Worm (Caenorhabditis elegans) whole organism, young adult: ENCODE data around the gene gmpr-1.

Experiments used
- F33H1.4 ChIP-seq: fragments of 200-800 bp; sonication (Bioruptor generic); IDR thresholded peaks from 2 replicates; pipeline ENCODE4 v1.3.6; 2022; ENCODE audit warnings: missing genetic modification reagents, missing genetic modification characterization, missing compliant biosample characterization
- F39B2.1 ChIP-seq: fragments of 200-800 bp; sonication (Bioruptor generic); IDR thresholded peaks from 2 replicates; pipeline ENCODE4 v1.3.6; 2022; ENCODE audit warnings: missing genetic modification reagents, missing genetic modification characterization, missing compliant biosample characterization
- F49E8.2 ChIP-seq: sonication (generic microtip); optimal IDR thresholded peaks from 3 replicates; lab custom pipeline; 2017; ENCODE audit warnings: missing genetic modification characterization, mild to moderate bottlenecking, missing compliant biosample characterization, antibody characterized with exemption, moderate library complexity; ENCODE audit not compliant: insufficient read depth
- F57A8.1 ChIP-seq: fragments of 200-800 bp; sonication (Bioruptor generic); optimal IDR thresholded peaks from 2 replicates; lab custom pipeline; 2018; ENCODE audit warnings: mild to moderate bottlenecking, missing genetic modification characterization, moderate library complexity, missing compliant biosample characterization
- T07F8.4 ChIP-seq: sonication (generic microtip); optimal IDR thresholded peaks from 2 replicates; lab custom pipeline; 2016; ENCODE audit warnings: mild to moderate bottlenecking, missing genetic modification characterization, moderate library complexity, missing compliant biosample characterization
- aptf-2 ChIP-seq: fragments of 200-800 bp; sonication (Bioruptor generic); conservative IDR thresholded peaks from 2 replicates; pipeline ENCODE4 v1.3.6; 2022; ENCODE audit warnings: missing genetic modification reagents, missing genetic modification characterization, missing compliant biosample characterization
- atf-7 ChIP-seq: sonication (generic microtip); optimal IDR thresholded peaks from 2 replicates; lab custom pipeline; 2017; ENCODE audit warnings: mild to moderate bottlenecking, missing genetic modification characterization, missing compliant biosample characterization
- ceh-27 ChIP-seq: fragments of 200-800 bp; sonication (Bioruptor generic); optimal IDR thresholded peaks from 2 replicates; lab custom pipeline; 2018; ENCODE audit warnings: mild to moderate bottlenecking, missing genetic modification characterization, moderate library complexity, missing compliant biosample characterization
- ceh-91 ChIP-seq: fragments of 200-800 bp; sonication (Bioruptor generic); IDR thresholded peaks from 2 replicates; pipeline ENCODE4 v1.3.6; 2022; ENCODE audit warnings: missing genetic modification reagents, missing genetic modification characterization, missing compliant biosample characterization
- die-1 ChIP-seq: sonication (generic microtip); optimal IDR thresholded peaks from 2 replicates; lab custom pipeline; 2016; ENCODE audit warnings: missing genotype, mild to moderate bottlenecking, missing genetic modification characterization, missing compliant biosample characterization
- egl-18 ChIP-seq: fragments of 200-800 bp; sonication (Bioruptor generic); IDR thresholded peaks from 2 replicates; pipeline ENCODE4 v1.3.6; 2022; ENCODE audit warnings: missing genetic modification reagents, missing genetic modification characterization, missing compliant biosample characterization
- ekl-4 ChIP-seq: fragments of 200-800 bp; sonication (Bioruptor generic); IDR thresholded peaks from 2 replicates; pipeline ENCODE4 v1.3.6; 2022; ENCODE audit warnings: missing genetic modification reagents, missing genetic modification characterization, missing compliant biosample characterization
- gei-17 ChIP-seq: fragments of 200-800 bp; sonication (Bioruptor generic); optimal IDR thresholded peaks from 2 replicates; lab custom pipeline; 2018; ENCODE audit warnings: mild to moderate bottlenecking, missing genetic modification characterization, missing compliant biosample characterization
- him-1 ChIP-seq: sonication (generic microtip); optimal IDR thresholded peaks from 2 replicates; lab custom pipeline; 2016; ENCODE audit warnings: missing genotype, missing genetic modification reagents, missing genetic modification characterization, missing compliant biosample characterization
- hlh-12 ChIP-seq: sonication (generic microtip); optimal IDR thresholded peaks from 2 replicates; lab custom pipeline; 2016; ENCODE audit warnings: missing genetic modification characterization, missing compliant biosample characterization
- hlh-26 ChIP-seq: fragments of 200-800 bp; sonication (Bioruptor generic); conservative IDR thresholded peaks from 2 replicates; pipeline ENCODE4 v1.3.6; 2022; ENCODE audit warnings: missing genetic modification reagents, missing genetic modification characterization, missing compliant biosample characterization
- hmg-1.2 ChIP-seq: fragments of 200-800 bp; sonication (Bioruptor generic); IDR thresholded peaks from 2 replicates; pipeline ENCODE4 v1.3.6; 2022; ENCODE audit warnings: missing genetic modification reagents, missing genetic modification characterization, missing compliant biosample characterization
- hmg-20 ChIP-seq: fragments of 200-800 bp; sonication (Bioruptor generic); IDR thresholded peaks from 2 replicates; pipeline ENCODE4 v1.3.6; 2022; ENCODE audit warnings: missing genetic modification reagents, missing genetic modification characterization, missing compliant biosample characterization
- lsl-1 ChIP-seq: fragments of 200-800 bp; sonication (Bioruptor generic); optimal IDR thresholded peaks from 2 replicates; lab custom pipeline; 2018; ENCODE audit warnings: mild to moderate bottlenecking, missing genetic modification characterization, moderate library complexity, missing compliant biosample characterization
- mcd-1 ChIP-seq: fragments of 200-800 bp; sonication (Bioruptor generic); IDR thresholded peaks from 2 replicates; pipeline ENCODE4 v1.3.6; 2022; ENCODE audit warnings: missing genetic modification reagents, missing genetic modification characterization, missing compliant biosample characterization
- mes-4 ChIP-seq: sonication (generic microtip); optimal IDR thresholded peaks from 2 replicates; lab custom pipeline; 2016; ENCODE audit warnings: missing genotype, missing genetic modification characterization, missing compliant biosample characterization
- nfya-2 ChIP-seq: fragments of 200-800 bp; sonication (Bioruptor generic); IDR thresholded peaks from 2 replicates; pipeline ENCODE4 v1.3.6; 2022; ENCODE audit warnings: missing genetic modification reagents, missing genetic modification characterization, missing compliant biosample characterization
- nhr-179 ChIP-seq: sonication (generic microtip); optimal IDR thresholded peaks from 2 replicates; lab custom pipeline; 2016; ENCODE audit warnings: mild to moderate bottlenecking, missing genetic modification characterization, missing compliant biosample characterization
- repo-1 ChIP-seq: sonication (generic microtip); optimal IDR thresholded peaks from 2 replicates; lab custom pipeline; 2017; ENCODE audit warnings: mild to moderate bottlenecking, missing genetic modification characterization, missing compliant biosample characterization
- rpc-1 ChIP-seq, 2 experiments: fragments of 150-350 bp in 1 of 2; sonication (generic microtip) in 1 of 2; optimal IDR thresholded peaks; 2 replicates each; lab custom pipeline; 2014 to 2018; ENCODE audit warnings: missing biosample characterization in 1 of 2, missing genetic modification characterization in 1 of 2, missing genetic modification reagents in 1 of 2, missing genotype in 1 of 2
- sdz-38 ChIP-seq: sonication (generic microtip); optimal IDR thresholded peaks from 2 replicates; lab custom pipeline; 2016; ENCODE audit warnings: missing genotype, missing genetic modification characterization, missing compliant biosample characterization
- somi-1 ChIP-seq: fragments of 200-800 bp; sonication (Bioruptor generic); optimal IDR thresholded peaks from 2 replicates; lab custom pipeline; 2018; ENCODE audit warnings: mild to moderate bottlenecking, missing genetic modification characterization, missing compliant biosample characterization
- sptf-2 ChIP-seq: fragments of 200-800 bp; sonication (Bioruptor generic); optimal IDR thresholded peaks from 2 replicates; lab custom pipeline; 2018; ENCODE audit warnings: mild to moderate bottlenecking, missing genetic modification characterization, missing compliant biosample characterization
- unc-130 ChIP-seq: sonication (generic microtip); optimal IDR thresholded peaks from 2 replicates; lab custom pipeline; 2016; ENCODE audit warnings: missing genetic modification reagents, missing genetic modification characterization, missing compliant biosample characterization
- unc-62 ChIP-seq: fragments of 150-350 bp; optimal IDR thresholded peaks from 2 replicates; lab custom pipeline; 2014; ENCODE audit warnings: missing biosample characterization, missing genetic modification reagents, missing genetic modification characterization
- zfh-2 ChIP-seq: fragments of 200-800 bp; sonication (Bioruptor generic); conservative IDR thresholded peaks from 2 replicates; pipeline ENCODE4 v1.3.6; 2022; ENCODE audit warnings: missing genetic modification reagents, missing genetic modification characterization, missing compliant biosample characterization
- ztf-18 ChIP-seq: sonication (generic microtip); optimal IDR thresholded peaks from 2 replicates; lab custom pipeline; 2016; ENCODE audit warnings: missing genotype, mild to moderate bottlenecking, missing genetic modification characterization, missing compliant biosample characterization

Gene gmpr-1

ce11 chrV:4400118-4400517 is 28.9 kb upstream of the gmpr-1 start, which contains the start of gene F13A2.4 (continued):
- TF ChIP-seq sptf-2 (GFP tag; lab: Kevin White, UChicago), result no peak
- no peak for TF ChIP-seq ztf-18 (tag; lab: Kevin White, UChicago)

ce11 chrV:4398884-4399283 is 27.7 kb upstream of the gmpr-1 start:
- TF ChIP-seq F57A8.1 (GFP tag; lab: Kevin White, UChicago) (no peak), zfh-2 (GFP tag; lab: Robert Waterston, UW) (peak; percentile 65)
- TF ChIP-seq, all 124 proteins: peak for 1

ce11 chrV:4398127-4398526 is 26.9 kb upstream of the gmpr-1 start:
- TF ChIP-seq unc-130 (GFP tag; lab: Kevin White, UChicago), result no peak
- TF ChIP-seq F39B2.1 (GFP tag; lab: Robert Waterston, UW), result no peak
- no peak for TF ChIP-seq nfya-2 (GFP tag; lab: Robert Waterston, UW)
- TF ChIP-seq repo-1 (tag; lab: Kevin White, UChicago), result no peak
- TF ChIP-seq T07F8.4 (tag; lab: Kevin White, UChicago), result no peak
- no peak for TF ChIP-seq ceh-91
- no peak for TF ChIP-seq hlh-12 (tag; lab: Kevin White, UChicago)
- TF ChIP-seq die-1 (tag; lab: Kevin White, UChicago), result no peak
- no peak for TF ChIP-seq somi-1
- TF ChIP-seq sdz-38 (tag; lab: Kevin White, UChicago), result no peak
- no peak for TF ChIP-seq egl-18 (GFP tag; lab: Robert Waterston, UW)
- TF ChIP-seq, all 124 proteins: peak for 0

- TF ChIP-seq atf-7 (tag; lab: Kevin White, UChicago) (no peak), lsl-1 (GFP tag; lab: Kevin White, UChicago) (no peak), unc-62 (GFP tag; lab: Kevin White, UChicago) (no peak), mcd-1 (GFP tag; lab: Robert Waterston, UW) (no peak), hmg-20 (GFP tag; lab: Robert Waterston, UW) (no peak), rpc-1 (optimal IDR thresholded peaks at IDR 0.05; lab: Kevin White, UChicago) (no peak), rpc-1 (tag; optimal IDR thresholded peaks at IDR 0.05; lab: Kevin White, UChicago) (no peak)
Observed at ce11 chrV:4396257-4396656, 25.1 kb upstream of the gmpr-1 start, which contains the start of gene F13A2.3. TSS of gene F13A2.3 (minus strand) at chrV:4396357.

ce11 chrV:4387916-4388315 is 16.7 kb upstream of the gmpr-1 start:
- TF ChIP-seq mes-4 (no peak), ekl-4 (no peak), F49E8.2 (tag; lab: Kevin White, UChicago) (no peak), nhr-179 (tag; lab: Kevin White, UChicago) (no peak), hlh-26 (GFP tag; lab: Robert Waterston, UW) (no peak), ceh-27 (GFP tag; lab: Kevin White, UChicago) (no peak), F33H1.4 (GFP tag; lab: Robert Waterston, UW) (no peak), gei-17 (GFP tag; lab: Kevin White, UChicago) (no peak), him-1 (tag; lab: Kevin White, UChicago) (no peak), aptf-2 (GFP tag; lab: Robert Waterston, UW) (no peak), hmg-1.2 (GFP tag; lab: Robert Waterston, UW) (no peak)
- TF ChIP-seq, all 124 proteins: peak for 0
